Worm (Caenorhabditis elegans): ENCODE data around the gene str-101.

- TF ChIP-seq ref-1 (GFP tag; conservative IDR thresholded peaks at IDR 0.05): no peak
- TF ChIP-seq tab-1 (GFP tag; IDR thresholded peaks at IDR 0.05): no peak
- TF ChIP-seq T22C8.4 (GFP tag; IDR thresholded peaks at IDR 0.05): no peak
- TF ChIP-seq cog-1 (tag; optimal IDR thresholded peaks at IDR 0.05): no peak
- no peak for TF ChIP-seq flt-1 (GFP tag; IDR thresholded peaks at IDR 0.05)
- TF ChIP-seq klf-2 (GFP tag; conservative IDR thresholded peaks at IDR 0.05): no peak
- TF ChIP-seq med-1 (GFP tag; optimal IDR thresholded peaks at IDR 0.05; ENCODE audit: insufficient read depth): no peak
- no peak for TF ChIP-seq ztf-23 (GFP tag; IDR thresholded peaks at IDR 0.05)
These were observed 24.1 kb downstream of the str-101 start, which contains the start of gene nhr-197 for ce11 chrV:15687660-15688059.

Data from whole organism, midembryonic.